Fruit fly (Drosophila melanogaster): ENCODE measurements around the gene CG34273.

Gene CG34273

DNA sequence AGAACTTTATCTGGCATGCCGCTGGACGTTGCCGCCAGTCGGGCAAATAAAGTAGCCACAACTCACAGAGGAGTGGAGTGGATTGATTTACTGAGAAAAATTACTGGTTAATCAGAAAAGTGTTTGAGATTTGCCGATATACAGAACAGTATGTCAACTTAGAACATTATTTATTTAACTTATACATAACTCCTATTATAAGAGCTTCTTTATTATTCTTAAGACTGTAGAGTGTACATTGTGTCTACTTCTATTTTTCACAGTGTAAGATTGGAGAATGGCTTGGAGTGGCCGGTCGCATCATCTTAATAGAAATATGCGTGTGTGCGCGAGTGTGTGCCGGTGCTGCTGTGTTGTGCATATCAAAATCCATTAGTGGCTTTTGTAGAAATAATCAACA is 46.2 kb upstream of the CG34273 start (continued):
- TF ChIP-seq CG3838 (GFP tag; optimal IDR thresholded peaks at IDR 0.05) (no peak), CG2889 (GFP tag; IDR thresholded peaks at IDR 0.05) (no peak), ap (GFP tag; IDR thresholded peaks at IDR 0.05) (no peak), da (GFP tag; optimal IDR thresholded peaks at IDR 0.05) (no peak), CG6689 (GFP tag; IDR thresholded peaks at IDR 0.05) (peak; percentile 43; the same call in 1 of the 2 replicates), dmrt11E (tag; optimal IDR thresholded peaks at IDR 0.05) (peak; percentile 81), disco-r (GFP tag; optimal IDR thresholded peaks at IDR 0.05) (no peak), klu (GFP tag; IDR thresholded peaks at IDR 0.05) (no peak), CG1603 (tag; optimal IDR thresholded peaks at IDR 0.05) (peak; percentile 71), CG15269 (tag; optimal IDR thresholded peaks at IDR 0.05) (peak; percentile 31), CG3995 (GFP tag; optimal IDR thresholded peaks at IDR 0.05) (no peak), gfzf (GFP tag; optimal IDR thresholded peaks at IDR 0.05) (no peak), fru (optimal IDR thresholded peaks at IDR 0.05) (no peak), CG2120 (GFP tag; optimal IDR thresholded peaks at IDR 0.05) (no peak), CG10209 (GFP tag; optimal IDR thresholded peaks at IDR 0.05) (peak; percentile 40), Ptx1 (GFP tag; IDR thresholded peaks at IDR 0.05) (no peak), ara (GFP tag; IDR thresholded peaks at IDR 0.05) (no peak; the same call in 1 of the 2 replicates), CG17802 (tag; optimal IDR thresholded peaks at IDR 0.05) (no peak), nom (GFP tag; optimal IDR thresholded peaks at IDR 0.05) (no peak), CG7372 (GFP tag; IDR thresholded peaks at IDR 0.05) (no peak), CG10543 (GFP tag; optimal IDR thresholded peaks at IDR 0.05) (no peak), CG17568 (GFP tag; optimal IDR thresholded peaks at IDR 0.05) (no peak), grau (tag; optimal IDR thresholded peaks at IDR 0.05) (peak; percentile 52), CG3281 (GFP tag; optimal IDR thresholded peaks at IDR 0.05) (no peak), CG17829 (tag; optimal IDR thresholded peaks at IDR 0.05) (peak; percentile 49), Bgb (GFP tag; IDR thresholded peaks at IDR 0.05; ENCODE audit: partially characterized antibody) (no peak), tap (tag; optimal IDR thresholded peaks at IDR 0.05) (no peak), Lpt (GFP tag; optimal IDR thresholded peaks at IDR 0.05) (no peak), br (optimal IDR thresholded peaks at IDR 0.05) (no peak), HHEX (GFP tag; optimal IDR thresholded peaks at IDR 0.05) (no peak), Six4 (GFP tag; optimal IDR thresholded peaks at IDR 0.05) (peak; percentile 16), Dll (GFP tag; IDR thresholded peaks at IDR 0.05; ENCODE audit: partially characterized antibody) (no peak), H2.0 (GFP tag; IDR thresholded peaks at IDR 0.05) (no peak), Sry-δ (GFP tag; optimal IDR thresholded peaks at IDR 0.05) (no peak), ewg (GFP tag; optimal IDR thresholded peaks at IDR 0.05) (no peak), lola (GFP tag; optimal IDR thresholded peaks at IDR 0.05) (peak in 1 of 3 experiments; percentile 66), Ada2b (GFP tag; IDR thresholded peaks at IDR 0.05) (peak; percentile 18; the same call in 1 of the 2 replicates), CG7357 (GFP tag; IDR thresholded peaks at IDR 0.05) (no peak), cad (GFP tag; optimal IDR thresholded peaks at IDR 0.05) (no peak), TFAM (GFP tag; optimal IDR thresholded peaks at IDR 0.05) (no peak), CG10565 (GFP tag; optimal IDR thresholded peaks at IDR 0.05) (no peak), CG14441 (GFP tag; IDR thresholded peaks at IDR 0.05) (no peak), hbn (GFP tag; IDR thresholded peaks at IDR 0.05; ENCODE audit: partially characterized antibody) (no peak), CG11560 (tag; IDR thresholded peaks at IDR 0.05) (no peak), sr (GFP tag; IDR thresholded peaks at IDR 0.05) (no peak), hth (optimal IDR thresholded peaks at IDR 0.05) (no peak), Opbp (GFP tag; IDR thresholded peaks at IDR 0.05; ENCODE audit: partially characterized antibody) (no peak), CG14667 (GFP tag; IDR thresholded peaks at IDR 0.05) (no peak), sd (tag; optimal IDR thresholded peaks at IDR 0.05) (no peak), CG42726 (GFP tag; IDR thresholded peaks at IDR 0.05; ENCODE audit: partially characterized antibody) (no peak), gsb (GFP tag; IDR thresholded peaks at IDR 0.05) (no peak), CG17612 (GFP tag; IDR thresholded peaks at IDR 0.05) (no peak), CG7745 (tag; optimal IDR thresholded peaks at IDR 0.05) (no peak)
